Fruit fly (Drosophila melanogaster): Measurements from ENCODE around the gene Sam-S.

Sam-S gene

DNA sequence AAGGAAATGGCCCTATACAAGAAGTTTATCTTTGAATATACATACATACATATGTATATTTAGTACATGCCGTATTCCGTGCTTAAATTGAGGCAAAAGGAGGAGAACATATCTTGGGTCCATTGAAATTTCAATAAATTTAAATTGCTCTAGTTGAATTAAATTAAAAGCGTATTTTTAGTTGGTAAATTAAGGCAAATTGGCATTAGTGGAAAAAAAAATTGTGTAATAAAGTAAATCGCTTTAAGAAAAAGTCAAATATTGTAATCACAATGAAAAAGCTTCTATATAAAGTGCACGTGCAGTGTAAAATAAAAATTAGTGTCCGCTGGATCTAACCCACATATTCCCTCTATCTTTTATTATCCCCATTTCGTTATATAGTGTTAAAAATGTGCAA lies 55.5 kb downstream of the Sam-S start:
- TF ChIP-seq sage (GFP tag; optimal IDR thresholded peaks at IDR 0.05): peak; percentile 42
- TF ChIP-seq usp (GFP tag; optimal IDR thresholded peaks at IDR 0.05): no peak
- TF ChIP-seq br (GFP tag; optimal IDR thresholded peaks at IDR 0.05): no peak
- no peak for TF ChIP-seq Hr78 (GFP tag; optimal IDR thresholded peaks at IDR 0.05)

- TF ChIP-seq h (GFP tag; optimal IDR thresholded peaks at IDR 0.05): no peak
- no peak for TF ChIP-seq sv (GFP tag; optimal IDR thresholded peaks at IDR 0.05)
- no peak for TF ChIP-seq ey (GFP tag; optimal IDR thresholded peaks at IDR 0.05)
- TF ChIP-seq brk (GFP tag; optimal IDR thresholded peaks at IDR 0.05): no peak
- no peak for TF ChIP-seq Dfd (GFP tag; optimal IDR thresholded peaks at IDR 0.05)
- TF ChIP-seq GATAd (GFP tag; optimal IDR thresholded peaks at IDR 0.05): no peak
Observed at dm6 chr2L:163229-163628, 56.5 kb downstream of the Sam-S start.

Data from whole organism, wandering third instar larva.